Worm (Caenorhabditis elegans) whole organism, mixed stage, embryonic: ENCODE measurements around the gene F37A8.5.

Source experiments
- ceh-83 ChIP-seq: fragments of 200-800 bp; sonication (Bioruptor generic); optimal IDR thresholded peaks from 2 replicates; lab custom pipeline; 2018; ENCODE audit warnings: mild to moderate bottlenecking, missing genetic modification characterization, missing compliant biosample characterization
- cnd-1 ChIP-seq: fragments of 200-800 bp; sonication (Bioruptor generic); optimal IDR thresholded peaks from 2 replicates; lab custom pipeline; 2018; ENCODE audit warnings: mild to moderate bottlenecking, missing genetic modification characterization, missing compliant biosample characterization
- drap-1 ChIP-seq: fragments of 200-800 bp; sonication (Bioruptor generic); optimal IDR thresholded peaks from 3 replicates; lab custom pipeline; 2018; ENCODE audit warnings: mild to moderate bottlenecking, missing genetic modification characterization, missing compliant biosample characterization
- elt-1 ChIP-seq: sonication (generic microtip); optimal IDR thresholded peaks from 2 replicates; lab custom pipeline; 2017; ENCODE audit warnings: missing genetic modification characterization, mild to moderate bottlenecking, missing compliant biosample characterization, antibody characterized with exemption, moderate library complexity, borderline replicate concordance; ENCODE audit not compliant: insufficient read depth
- elt-3 ChIP-seq: fragments of 150-350 bp; optimal IDR thresholded peaks from 2 replicates; lab custom pipeline; 2014; ENCODE audit warnings: missing biosample characterization, missing genetic modification characterization
- lin-13 ChIP-seq: fragments of 150-350 bp; optimal IDR thresholded peaks from 2 replicates; lab custom pipeline; 2014; ENCODE audit warnings: missing biosample characterization, missing genetic modification characterization
- lin-32 ChIP-seq: fragments of 200-800 bp; sonication (Bioruptor generic); optimal IDR thresholded peaks from 2 replicates; lab custom pipeline; 2018; ENCODE audit warnings: mild to moderate bottlenecking, missing genetic modification characterization, missing compliant biosample characterization
- nhr-2 ChIP-seq: fragments of 150-350 bp; optimal IDR thresholded peaks from 2 replicates; lab custom pipeline; 2014; ENCODE audit warnings: missing biosample characterization, missing genetic modification characterization
- pha-4 ChIP-seq: fragments of 150-350 bp; optimal IDR thresholded peaks from 2 replicates; lab custom pipeline; 2018; ENCODE audit warnings: missing biosample characterization, missing genetic modification reagents, missing genetic modification characterization
- snpc-4 ChIP-seq: fragments of 150-350 bp; optimal IDR thresholded peaks from 2 replicates; lab custom pipeline; 2014; ENCODE audit warnings: missing biosample characterization, missing genetic modification characterization
- unc-39 ChIP-seq: fragments of 150-350 bp; optimal IDR thresholded peaks from 2 replicates; lab custom pipeline; 2014; ENCODE audit warnings: missing biosample characterization, missing genetic modification characterization
- unc-62 ChIP-seq: fragments of 150-350 bp; optimal IDR thresholded peaks from 2 replicates; lab custom pipeline; 2014; ENCODE audit warnings: missing biosample characterization, missing genetic modification reagents, missing genetic modification characterization
- ztf-11 ChIP-seq: fragments of 150-350 bp; optimal IDR thresholded peaks from 2 replicates; lab custom pipeline; 2014; ENCODE audit warnings: missing biosample characterization, missing genetic modification characterization

DNA sequence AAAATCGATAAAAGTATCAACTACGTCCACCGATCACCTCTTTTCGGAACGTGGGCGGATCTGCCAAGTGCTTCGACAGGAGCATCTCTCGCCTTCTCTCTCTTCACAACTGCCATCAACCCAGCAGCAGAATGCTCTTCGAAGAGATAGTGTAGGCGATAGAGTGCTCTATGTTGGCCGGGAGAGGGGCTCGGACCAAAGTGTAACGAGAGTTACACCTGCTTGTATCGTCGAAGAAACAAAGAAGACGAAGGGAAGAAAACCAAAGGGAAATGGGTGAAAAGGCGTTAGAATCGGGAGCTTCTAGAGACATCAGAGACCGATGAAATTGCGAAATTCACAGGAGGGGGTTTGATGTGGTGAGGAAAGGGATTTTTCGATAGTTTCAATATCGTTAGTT, 41.6 kb upstream of the F37A8.5 start:
- TF ChIP-seq snpc-4 (tag; lab: Kevin White, UChicago) (no peak), ztf-11 (tag; lab: Kevin White, UChicago) (no peak), nhr-2 (no peak), elt-3 (tag; lab: Kevin White, UChicago) (no peak), drap-1 (GFP tag; lab: Kevin White, UChicago) (no peak), lin-13 (no peak), unc-39 (tag; lab: Kevin White, UChicago) (no peak), pha-4 (no peak), ceh-83 (no peak), unc-62 (peak; percentile 50), cnd-1 (peak; percentile 11), elt-1 (no peak), lin-32 (GFP tag; lab: Kevin White, UChicago) (no peak)
